Fruit fly (Drosophila melanogaster) whole organism, adult: Measurements from ENCODE around the gene Hrs.

Experiments used
- CG11617 ChIP-seq: fragments of 200-800 bp; sonication (Bioruptor generic); optimal IDR thresholded peaks from 2 replicates; lab custom pipeline; 2017; ENCODE audit warnings: mild to moderate bottlenecking, missing biosample characterization, missing genetic modification reagents, missing genetic modification characterization
- CG12768 ChIP-seq: fragments of 200-800 bp; sonication (Bioruptor generic); optimal IDR thresholded peaks from 2 replicates; lab custom pipeline; 2017; ENCODE audit warnings: missing biosample characterization, missing genetic modification characterization, mild to moderate bottlenecking, moderate library complexity, missing genetic modification reagents
- CG14711 ChIP-seq: fragments of 200-800 bp; sonication (Bioruptor generic); optimal IDR thresholded peaks from 2 replicates; lab custom pipeline; 2018; ENCODE audit warnings: missing biosample characterization, mild to moderate bottlenecking, missing genetic modification characterization, moderate library complexity
- CG1620 ChIP-seq: fragments of 200-800 bp; sonication (Bioruptor generic); optimal IDR thresholded peaks from 2 replicates; lab custom pipeline; 2016; ENCODE audit warnings: missing biosample characterization, missing genetic modification characterization
- CG33017 ChIP-seq: fragments of 200-800 bp; sonication (Bioruptor generic); optimal IDR thresholded peaks from 2 replicates; lab custom pipeline; 2018; ENCODE audit warnings: missing biosample characterization, mild to moderate bottlenecking, missing genetic modification characterization, moderate library complexity
- CG5204 ChIP-seq: fragments of 200-800 bp; sonication (Bioruptor generic); optimal IDR thresholded peaks from 2 replicates; lab custom pipeline; 2016; ENCODE audit warnings: missing biosample characterization, missing genetic modification characterization
- CG7045 ChIP-seq: fragments of 200-800 bp; sonication (Bioruptor generic); optimal IDR thresholded peaks from 2 replicates; lab custom pipeline; 2017; ENCODE audit warnings: missing biosample characterization, mild to moderate bottlenecking, missing genetic modification characterization
- CG7101 ChIP-seq: fragments of 200-800 bp; sonication (Bioruptor generic); optimal IDR thresholded peaks from 2 replicates; lab custom pipeline; 2018; ENCODE audit warnings: missing biosample characterization, mild to moderate bottlenecking, missing genetic modification characterization, moderate library complexity
- Clk ChIP-seq: fragments of 200-800 bp; sonication (Bioruptor generic); optimal IDR thresholded peaks from 2 replicates; lab custom pipeline; 2017; ENCODE audit warnings: missing biosample characterization, missing genetic modification characterization
- Crg-1 ChIP-seq: fragments of 200-800 bp; sonication (Bioruptor generic); optimal IDR thresholded peaks from 2 replicates; lab custom pipeline; 2016; ENCODE audit warnings: missing biosample characterization, missing genetic modification characterization
- Hr96 ChIP-seq: fragments of 200-800 bp; sonication (Bioruptor generic); optimal IDR thresholded peaks from 2 replicates; lab custom pipeline; 2016; ENCODE audit warnings: missing biosample characterization, missing genetic modification characterization
- Mnt ChIP-seq: fragments of 200-800 bp; sonication (Bioruptor generic); optimal IDR thresholded peaks from 2 replicates; lab custom pipeline; 2016; ENCODE audit warnings: missing biosample characterization, mild to moderate bottlenecking, missing genetic modification characterization
- bab1 ChIP-seq: fragments of 200-800 bp; sonication (Bioruptor generic); optimal IDR thresholded peaks from 3 replicates; lab custom pipeline; 2019; ENCODE audit warnings: missing biosample characterization, mild to moderate bottlenecking, missing genetic modification characterization, moderate library complexity
- cic ChIP-seq: fragments of 200-800 bp; sonication (Bioruptor generic); optimal IDR thresholded peaks from 2 replicates; lab custom pipeline; 2017; ENCODE audit warnings: missing biosample characterization, mild to moderate bottlenecking, missing genetic modification characterization, moderate library complexity
- cnc ChIP-seq, 2 experiments: fragments of >200 bp; optimal IDR thresholded peaks; 2 replicates each; lab custom pipeline; 2017
- kay ChIP-seq: fragments of 200-800 bp; sonication (Bioruptor generic); peaks from one replicate; lab custom pipeline; 2016; ENCODE audit warnings: missing biosample characterization, missing genetic modification characterization, borderline replicate concordance
- ovo ChIP-seq: fragments of 200-800 bp; sonication (Bioruptor generic); optimal IDR thresholded peaks from 2 replicates; lab custom pipeline; 2016; ENCODE audit warnings: missing biosample characterization, missing genetic modification characterization
- pad ChIP-seq: fragments of 200-800 bp; sonication (Bioruptor generic); optimal IDR thresholded peaks from 3 replicates; lab custom pipeline; 2017; ENCODE audit warnings: missing biosample characterization, missing genetic modification characterization, mild to moderate bottlenecking, moderate library complexity, missing genetic modification reagents
- tj ChIP-seq: fragments of 200-800 bp; sonication (Bioruptor generic); optimal IDR thresholded peaks from 3 replicates; lab custom pipeline; 2017; ENCODE audit warnings: missing biosample characterization, mild to moderate bottlenecking, missing genetic modification characterization, moderate library complexity
- toe ChIP-seq: fragments of 200-800 bp; sonication (Bioruptor generic); optimal IDR thresholded peaks from 2 replicates; lab custom pipeline; 2016; ENCODE audit warnings: missing biosample characterization, missing genetic modification characterization

Hrs gene

dm6 chr2L:2727812-2728211 lies 12.0 kb upstream of the Hrs start:
- TF ChIP-seq cnc (optimal IDR thresholded peaks at IDR 0.05; lab: Kevin White, UChicago), result no peak
- TF ChIP-seq CG14711 (tag; lab: Kevin White, UChicago), result no peak
- no peak for TF ChIP-seq toe (GFP tag; lab: Kevin White, UChicago)
- TF ChIP-seq pad (GFP tag; lab: Kevin White, UChicago), result no peak
- TF ChIP-seq CG1620, result no peak
- no peak for TF ChIP-seq bab1
- TF ChIP-seq ovo (GFP tag; lab: Kevin White, UChicago), result no peak
- no peak for TF ChIP-seq CG7045 (GFP tag; lab: Kevin White, UChicago)
- TF ChIP-seq CG5204, result no peak
- TF ChIP-seq Crg-1 (GFP tag; lab: Kevin White, UChicago), result no peak
- TF ChIP-seq kay, result no peak

- TF ChIP-seq pad (GFP tag; lab: Kevin White, UChicago) (no peak), tj (GFP tag; lab: Kevin White, UChicago) (peak; percentile 62), CG7101 (tag; lab: Kevin White, UChicago) (no peak), kay (peak; percentile 66), cnc (optimal IDR thresholded peaks at IDR 0.05; lab: Kevin White, UChicago) (no peak), CG11617 (GFP tag; lab: Kevin White, UChicago) (no peak), CG33017 (no peak), CG14711 (tag; lab: Kevin White, UChicago) (peak; percentile 7), Crg-1 (GFP tag; lab: Kevin White, UChicago) (no peak), cic (GFP tag; lab: Kevin White, UChicago) (peak; percentile 80)
Observed at dm6 chr2L:2728577-2728976, 11.2 kb upstream of the Hrs start.

DNA sequence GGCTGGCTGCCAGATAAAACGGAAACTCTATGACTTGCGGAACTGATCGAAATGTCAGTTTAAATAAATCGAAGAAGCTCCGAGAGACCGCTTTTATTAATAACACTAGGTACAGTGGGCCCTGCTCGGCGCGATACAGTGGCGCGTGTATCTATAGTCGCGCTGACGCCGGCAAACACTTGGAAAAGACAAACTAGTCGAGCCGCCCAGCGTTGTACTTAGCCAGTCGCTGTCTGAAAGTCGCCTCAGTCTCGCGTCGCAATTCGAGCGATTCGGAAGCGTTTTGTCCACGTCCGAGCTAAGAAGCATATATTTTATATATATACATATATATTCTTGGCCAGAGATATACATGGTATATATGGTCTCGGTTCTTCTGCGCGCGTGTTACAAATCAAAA lies 9.9 kb upstream of the Hrs start:
- TF ChIP-seq tj (GFP tag; lab: Kevin White, UChicago) (peak; percentile 75), kay (peak; percentile 9), Hr96 (GFP tag; lab: Kevin White, UChicago) (peak; percentile 9), CG7045 (GFP tag; lab: Kevin White, UChicago) (peak; percentile 44), CG7101 (tag; lab: Kevin White, UChicago) (peak; percentile 42), Mnt (GFP tag; lab: Kevin White, UChicago) (peak; percentile 63), CG1620 (no peak), ovo (GFP tag; lab: Kevin White, UChicago) (no peak), CG33017 (peak; percentile 72), bab1 (peak; percentile 26), CG14711 (tag; lab: Kevin White, UChicago) (peak; percentile 54), Crg-1 (GFP tag; lab: Kevin White, UChicago) (peak; percentile 5), toe (GFP tag; lab: Kevin White, UChicago) (no peak), CG12768 (peak; percentile 59), CG5204 (no peak), cnc (optimal IDR thresholded peaks at IDR 0.05; lab: Kevin White, UChicago) (no peak), CG11617 (GFP tag; lab: Kevin White, UChicago) (peak; percentile 14), cic (GFP tag; lab: Kevin White, UChicago) (peak; percentile 50), Clk (GFP tag; lab: Kevin White, UChicago) (no peak), pad (GFP tag; lab: Kevin White, UChicago) (peak; percentile 12)

- TF ChIP-seq kay (peak; percentile 73), tj (GFP tag; lab: Kevin White, UChicago) (no peak)
Observed at dm6 chr2L:2730756-2731155, 9.0 kb upstream of the Hrs start.

dm6 chr2L:2731370-2732138 lies 8.2 kb upstream of the Hrs start:
- peak; percentile 47 for TF ChIP-seq toe (GFP tag; lab: Kevin White, UChicago)
- TF ChIP-seq pad (GFP tag; lab: Kevin White, UChicago), result no peak
- TF ChIP-seq CG14711 (tag; lab: Kevin White, UChicago), result peak; percentile 49
- TF ChIP-seq CG7045 (GFP tag; lab: Kevin White, UChicago), result peak; percentile 43
- TF ChIP-seq CG7101 (tag; lab: Kevin White, UChicago), result peak; percentile 54
- TF ChIP-seq Crg-1 (GFP tag; lab: Kevin White, UChicago), result no peak
- TF ChIP-seq Clk (GFP tag; lab: Kevin White, UChicago), result no peak
- peak; percentile 45 for TF ChIP-seq CG11617 (GFP tag; lab: Kevin White, UChicago)
- TF ChIP-seq bab1, result no peak
- TF ChIP-seq CG5204, result peak; percentile 43
- TF ChIP-seq CG1620, result peak; percentile 17
- TF ChIP-seq CG33017, result peak; percentile 23
- TF ChIP-seq Mnt (GFP tag; lab: Kevin White, UChicago), result no peak
- no peak for TF ChIP-seq CG12768
- peak; percentile 59 for TF ChIP-seq kay

DNA sequence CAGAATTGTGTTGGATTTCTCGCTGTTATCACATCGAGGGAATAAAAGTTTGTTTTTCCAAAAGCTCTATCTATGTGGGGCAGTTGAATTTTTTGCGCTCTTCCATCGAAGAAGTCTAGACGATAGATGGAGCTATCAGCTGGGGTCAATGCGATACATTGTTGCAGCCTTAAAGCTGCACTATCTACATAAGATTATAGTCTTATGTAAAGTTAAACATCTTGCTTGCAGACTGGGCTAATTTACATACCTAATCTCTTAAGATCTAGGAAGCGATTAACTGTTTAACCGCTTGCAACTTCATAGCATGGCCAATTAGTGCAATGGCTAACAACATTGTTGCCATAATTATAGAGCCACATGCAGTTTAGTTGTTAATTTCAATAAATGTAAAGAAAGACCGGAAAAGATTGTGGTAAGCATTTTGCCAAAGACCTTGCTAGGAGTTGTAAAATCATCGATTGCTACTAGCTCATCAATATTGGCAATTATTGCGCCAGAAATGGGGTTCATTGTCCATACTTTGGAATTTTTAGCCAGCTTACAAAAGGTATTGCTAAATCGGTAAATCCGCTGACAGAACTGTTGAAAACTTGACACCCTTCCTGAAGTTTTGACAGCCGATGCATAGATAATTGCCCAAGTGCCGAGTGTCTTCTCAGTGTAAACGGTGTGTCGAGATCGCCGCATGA lies 7.5 kb upstream of the Hrs start:
- TF ChIP-seq tj (GFP tag; lab: Kevin White, UChicago) (peak; percentile 92), Hr96 (GFP tag; lab: Kevin White, UChicago) (no peak)
